Fruit fly (Drosophila melanogaster): ENCODE data around the gene Deaf1.
A peak's percentile ranks its signal among the peaks of the same experiment; 100 is the strongest.

Gene Deaf1

dm6 chr3L:19836375-19836937 lies 18.5 kb downstream of the Deaf1 start, which contains the start of gene kto (continued):
- TF ChIP-seq hb (GFP tag; IDR thresholded peaks at IDR 0.05; ENCODE audit: partially characterized antibody) (peak; percentile 73; the same call in 2 of the 3 replicates), CG3065 (GFP tag; optimal IDR thresholded peaks at IDR 0.05) (no peak), CG4707 (GFP tag; optimal IDR thresholded peaks at IDR 0.05) (no peak), sisA (GFP tag; IDR thresholded peaks at IDR 0.05) (no peak), tna (GFP tag; IDR thresholded peaks at IDR 0.05; ENCODE audit: partially characterized antibody) (peak; percentile 87), MBD-R2 (GFP tag; IDR thresholded peaks at IDR 0.05) (peak; percentile 69), ase (GFP tag; IDR thresholded peaks at IDR 0.05) (no peak), cato (GFP tag; optimal IDR thresholded peaks at IDR 0.05; ENCODE audit: borderline replicate concordance) (no peak), CG9215 (GFP tag; IDR thresholded peaks at IDR 0.05) (no peak), CG9797 (GFP tag; optimal IDR thresholded peaks at IDR 0.05) (no peak), gsb-n (tag; optimal IDR thresholded peaks at IDR 0.05) (no peak), HmgZ (tag; optimal IDR thresholded peaks at IDR 0.05) (peak; percentile 29), HmgD (GFP tag; optimal IDR thresholded peaks at IDR 0.05) (no peak), E2f1 (GFP tag; IDR thresholded peaks at IDR 0.05) (no peak), BEAF-32 (GFP tag; optimal IDR thresholded peaks at IDR 0.05) (peak; percentile 84), Hmr (GFP tag; optimal IDR thresholded peaks at IDR 0.05) (no peak), Xrp1 (GFP tag; IDR thresholded peaks at IDR 0.05) (no peak), inv (GFP tag; IDR thresholded peaks at IDR 0.05; ENCODE audit: partially characterized antibody) (peak; percentile 69), Scr (GFP tag; IDR thresholded peaks at IDR 0.05; ENCODE audit: partially characterized antibody) (peak; percentile 89), ro (GFP tag; IDR thresholded peaks at IDR 0.05) (no peak), CG7556 (GFP tag; optimal IDR thresholded peaks at IDR 0.05) (no peak), Dfd (GFP tag; optimal IDR thresholded peaks at IDR 0.05) (no peak), CG18764 (GFP tag; optimal IDR thresholded peaks at IDR 0.05) (no peak), dmrt11E (tag; optimal IDR thresholded peaks at IDR 0.05) (no peak), HLH4C (GFP tag; IDR thresholded peaks at IDR 0.05; ENCODE audit: partially characterized antibody) (peak; percentile 90), chinmo (GFP tag; IDR thresholded peaks at IDR 0.05; ENCODE audit: partially characterized antibody) (peak; percentile 94), bbx (GFP tag; IDR thresholded peaks at IDR 0.05; ENCODE audit: partially characterized antibody) (peak; percentile 92), CG11695 (GFP tag; IDR thresholded peaks at IDR 0.05) (no peak), Jarid2 (GFP tag; optimal IDR thresholded peaks at IDR 0.05) (no peak), CG7271 (tag; optimal IDR thresholded peaks at IDR 0.05) (no peak), Asciz (GFP tag; optimal IDR thresholded peaks at IDR 0.05) (no peak), CG34376 (GFP tag; optimal IDR thresholded peaks at IDR 0.05) (peak; percentile 1), Nf-YC (tag; optimal IDR thresholded peaks at IDR 0.05) (no peak), YL-1 (GFP tag; optimal IDR thresholded peaks at IDR 0.05) (peak; percentile 41), amos (GFP tag; IDR thresholded peaks at IDR 0.05; ENCODE audit: partially characterized antibody) (peak; percentile 87), nerfin-2 (GFP tag; IDR thresholded peaks at IDR 0.05; ENCODE audit: partially characterized antibody) (peak; percentile 83), hbn (GFP tag; IDR thresholded peaks at IDR 0.05; ENCODE audit: partially characterized antibody) (peak; percentile 88), unc-4 (GFP tag; IDR thresholded peaks at IDR 0.05; ENCODE audit: partially characterized antibody) (peak; percentile 91), ato (GFP tag; IDR thresholded peaks at IDR 0.05; ENCODE audit: partially characterized antibody) (peak; percentile 86), CG10366 (GFP tag; IDR thresholded peaks at IDR 0.05) (no peak), Sin3A (optimal IDR thresholded peaks at IDR 0.05) (peak; percentile 16), CG32767 (GFP tag; IDR thresholded peaks at IDR 0.05) (no peak), Mad (GFP tag; optimal IDR thresholded peaks at IDR 0.05) (no peak), Sry-β (GFP tag; optimal IDR thresholded peaks at IDR 0.05) (no peak), CG14860 (GFP tag; IDR thresholded peaks at IDR 0.05; ENCODE audit: partially characterized antibody) (peak; percentile 79), CG31388 (GFP tag; optimal IDR thresholded peaks at IDR 0.05) (no peak), pzg (GFP tag; optimal IDR thresholded peaks at IDR 0.05) (peak; percentile 68), fd64A (GFP tag; optimal IDR thresholded peaks at IDR 0.05) (no peak), mam (GFP tag; optimal IDR thresholded peaks at IDR 0.05) (no peak)

All from whole organism, embryonic.